Worm (Caenorhabditis elegans) whole organism, L4/young adult: ENCODE measurements around the gene T26E4.9.
"Not testable (repeated sequence)": the region's sequence is repeated elsewhere in the genome, so short reads cannot be mapped to it uniquely, and the experiment has no call there.

Experiments
- W03F9.2 ChIP-seq: fragments of 150-350 bp; optimal IDR thresholded peaks from 2 replicates; lab custom pipeline; 2014; ENCODE audit warnings: missing biosample characterization, missing genetic modification characterization
- dao-5 ChIP-seq: sonication (generic microtip); optimal IDR thresholded peaks from 2 replicates; lab custom pipeline; 2016; ENCODE audit warnings: missing genotype, missing genetic modification characterization, moderate library complexity, missing compliant biosample characterization
- him-1 ChIP-seq: sonication (generic microtip); optimal IDR thresholded peaks from 2 replicates; lab custom pipeline; 2016; ENCODE audit warnings: missing genotype, missing genetic modification reagents, missing genetic modification characterization, missing compliant biosample characterization

T26E4.9 gene

ce11 chrV:15809543-15809942 lies 7.0 kb upstream of the T26E4.9 start, which contains the start of gene srsx-36:
TSS of gene srsx-36 (minus strand) at chrV:15809643.
- no peak for TF ChIP-seq him-1 (tag; lab: Kevin White, UChicago)
- TF ChIP-seq dao-5 (tag; lab: Kevin White, UChicago): no peak
- no peak for TF ChIP-seq W03F9.2 (tag; lab: Kevin White, UChicago)

- TF ChIP-seq dao-5, W03F9.2, him-1 (tag; lab: Kevin White, UChicago): not testable (repeated sequence)
Measured at ce11 chrV:15807420-15807819, 4.9 kb upstream of the T26E4.9 start, which contains the start of gene srsx-38. TSS of gene srsx-38 (minus strand) at chrV:15807520.

- TF ChIP-seq W03F9.2, him-1, dao-5 (tag; lab: Kevin White, UChicago): not testable (repeated sequence)
Measured at ce11 chrV:15803748-15804147, 1.2 kb upstream of the T26E4.9 start, which contains the start of gene T26E4.18. TSS of gene T26E4.18 (minus strand) at chrV:15803848.

- TF ChIP-seq W03F9.2, him-1, dao-5 (tag; lab: Kevin White, UChicago): not testable (repeated sequence)
Measured at ce11 chrV:15803079-15803478, 556 bp upstream of the T26E4.9 start, which contains the start of gene srd-27. TSS of gene srd-27 (plus strand) at chrV:15803379.

- TF ChIP-seq W03F9.2 (tag; lab: Kevin White, UChicago) (no peak), dao-5 (tag; lab: Kevin White, UChicago) (no peak), him-1 (tag; lab: Kevin White, UChicago) (no peak)
Measured at ce11 chrV:15798108-15798507, 4.4 kb downstream of the T26E4.9 start, which contains the start of gene T26E4.10. TSS of gene T26E4.10 (minus strand) at chrV:15798208.

- TF ChIP-seq dao-5 (tag; lab: Kevin White, UChicago): no peak
- TF ChIP-seq him-1 (tag; lab: Kevin White, UChicago): no peak
- TF ChIP-seq W03F9.2 (tag; lab: Kevin White, UChicago): no peak
Measured at ce11 chrV:15796087-15796486, 6.4 kb downstream of the T26E4.9 start, which contains the start of gene nhr-223. TSS of gene nhr-223 (plus strand) at chrV:15796387.

ce11 chrV:15793270-15793669 lies 9.3 kb downstream of the T26E4.9 start, which contains the start of gene T26E4.7:
TSS of gene T26E4.7 (plus strand) at chrV:15793570.
- TF ChIP-seq dao-5 (tag; lab: Kevin White, UChicago) (no peak), him-1 (tag; lab: Kevin White, UChicago) (no peak), W03F9.2 (tag; lab: Kevin White, UChicago) (no peak)

ce11 chrV:15792409-15792808 lies 10.1 kb downstream of the T26E4.9 start, which contains the start of gene T26E4.4:
TSS of gene T26E4.4 (minus strand) at chrV:15792509.
- TF ChIP-seq him-1 (tag; lab: Kevin White, UChicago): no peak
- TF ChIP-seq dao-5 (tag; lab: Kevin White, UChicago): no peak
- no peak for TF ChIP-seq W03F9.2 (tag; lab: Kevin White, UChicago)

ce11 chrV:15782494-15782893 lies 20.0 kb downstream of the T26E4.9 start, which contains the start of gene T26E4.3:
TSS of gene T26E4.3 (plus strand) at chrV:15782794.
- no peak for TF ChIP-seq dao-5 (tag; lab: Kevin White, UChicago)
- TF ChIP-seq him-1 (tag; lab: Kevin White, UChicago): no peak
- TF ChIP-seq W03F9.2 (tag; lab: Kevin White, UChicago): no peak

- TF ChIP-seq him-1 (tag; lab: Kevin White, UChicago) (no peak), W03F9.2 (tag; lab: Kevin White, UChicago) (no peak), dao-5 (tag; lab: Kevin White, UChicago) (no peak)
Measured at ce11 chrV:15781086-15781485, 21.4 kb downstream of the T26E4.9 start, which contains the start of gene T26E4.2. TSS of gene T26E4.2 (plus strand) at chrV:15781386.

- TF ChIP-seq W03F9.2 (tag; lab: Kevin White, UChicago) (no peak), dao-5 (tag; lab: Kevin White, UChicago) (no peak), him-1 (tag; lab: Kevin White, UChicago) (no peak)
Measured at ce11 chrV:15779128-15779729, 23.3 kb downstream of the T26E4.9 start, which contains the start of the genes nhr-285 and irld-52. TSS of gene nhr-285 (minus strand) at chrV:15779228. TSS of gene irld-52 (plus strand) at chrV:15779679.

ce11 chrV:15776651-15777050 lies 25.9 kb downstream of the T26E4.9 start, which contains the start of gene nhr-283:
TSS of gene nhr-283 (minus strand) at chrV:15776751.
- no peak for TF ChIP-seq W03F9.2 (tag; lab: Kevin White, UChicago)
- no peak for TF ChIP-seq him-1 (tag; lab: Kevin White, UChicago)
- no peak for TF ChIP-seq dao-5 (tag; lab: Kevin White, UChicago)

- TF ChIP-seq W03F9.2 (tag; lab: Kevin White, UChicago): no peak
- no peak for TF ChIP-seq dao-5 (tag; lab: Kevin White, UChicago)
- no peak for TF ChIP-seq him-1 (tag; lab: Kevin White, UChicago)
Measured at ce11 chrV:15773941-15774340, 28.6 kb downstream of the T26E4.9 start.
